Worm (Caenorhabditis elegans) whole organism, young adult: Measurements from ENCODE around the gene ZK1010.10.

Source experiments
- B0261.1 ChIP-seq: sonication (generic microtip); optimal IDR thresholded peaks from 2 replicates; lab custom pipeline; 2016; ENCODE audit warnings: mild to moderate bottlenecking, missing genetic modification characterization, moderate library complexity, missing compliant biosample characterization
- B0336.3 ChIP-seq: fragments of 200-800 bp; sonication (Bioruptor generic); IDR thresholded peaks from 2 replicates; pipeline ENCODE4 v1.3.6; 2022; ENCODE audit warnings: missing genetic modification characterization, missing compliant biosample characterization
- D2030.7 ChIP-seq: fragments of 200-800 bp; sonication (Bioruptor generic); IDR thresholded peaks from 2 replicates; pipeline ENCODE4 v1.3.6; 2022; ENCODE audit warnings: missing genetic modification reagents, missing genetic modification characterization, missing compliant biosample characterization
- F10E7.11 ChIP-seq: sonication (generic microtip); optimal IDR thresholded peaks from 2 replicates; lab custom pipeline; 2017; ENCODE audit warnings: mild to moderate bottlenecking, missing genetic modification characterization, moderate library complexity, missing compliant biosample characterization
- F23B12.7 ChIP-seq: sonication (generic microtip); optimal IDR thresholded peaks from 2 replicates; lab custom pipeline; 2017; ENCODE audit warnings: missing genetic modification characterization, mild to moderate bottlenecking, missing compliant biosample characterization, antibody characterized with exemption, moderate library complexity; ENCODE audit not compliant: insufficient read depth
- F37B4.10 ChIP-seq: fragments of 200-800 bp; sonication (Bioruptor generic); IDR thresholded peaks from 2 replicates; pipeline ENCODE4 v1.3.6; 2022; ENCODE audit warnings: missing genetic modification characterization, missing compliant biosample characterization
- F55B11.4 ChIP-seq: sonication (generic microtip); optimal IDR thresholded peaks from 2 replicates; lab custom pipeline; 2016; ENCODE audit warnings: missing compliant biosample characterization, missing genetic modification characterization, borderline replicate concordance; ENCODE audit not compliant: insufficient read depth
- F57A8.1 ChIP-seq: fragments of 200-800 bp; sonication (Bioruptor generic); optimal IDR thresholded peaks from 2 replicates; lab custom pipeline; 2018; ENCODE audit warnings: mild to moderate bottlenecking, missing genetic modification characterization, moderate library complexity, missing compliant biosample characterization
- K11D2.4 ChIP-seq: fragments of 200-800 bp; sonication (Bioruptor generic); IDR thresholded peaks from 2 replicates; pipeline ENCODE4 v1.3.6; 2022; ENCODE audit warnings: missing genetic modification reagents, missing genetic modification characterization, missing compliant biosample characterization
- T07F8.4 ChIP-seq: sonication (generic microtip); optimal IDR thresholded peaks from 2 replicates; lab custom pipeline; 2016; ENCODE audit warnings: mild to moderate bottlenecking, missing genetic modification characterization, moderate library complexity, missing compliant biosample characterization
- Y67H2A.10 ChIP-seq: fragments of 200-800 bp; sonication (Bioruptor generic); conservative IDR thresholded peaks from 2 replicates; pipeline ENCODE4 v1.3.6; 2022; ENCODE audit warnings: missing genetic modification reagents, missing genetic modification characterization, missing compliant biosample characterization
- Y79H2A.3 ChIP-seq: fragments of 200-800 bp; sonication (Bioruptor generic); conservative IDR thresholded peaks from 2 replicates; pipeline ENCODE4 v1.3.6; 2022; ENCODE audit warnings: missing genetic modification reagents, missing genetic modification characterization, missing compliant biosample characterization
- bed-1 ChIP-seq: fragments of 200-800 bp; sonication (Bioruptor generic); IDR thresholded peaks from 2 replicates; pipeline ENCODE4 v1.3.6; 2022; ENCODE audit warnings: missing genetic modification reagents, missing genetic modification characterization, missing compliant biosample characterization
- ccch-3 ChIP-seq: fragments of 200-800 bp; sonication (Bioruptor generic); optimal IDR thresholded peaks from 2 replicates; lab custom pipeline; 2018; ENCODE audit warnings: mild to moderate bottlenecking, missing genetic modification characterization, missing compliant biosample characterization
- ceh-100 ChIP-seq: fragments of 200-800 bp; sonication (Bioruptor generic); IDR thresholded peaks from 2 replicates; pipeline ENCODE4 v1.3.6; 2022; ENCODE audit warnings: missing genetic modification reagents, missing genetic modification characterization, missing compliant biosample characterization
- die-1 ChIP-seq: sonication (generic microtip); optimal IDR thresholded peaks from 2 replicates; lab custom pipeline; 2016; ENCODE audit warnings: missing genotype, mild to moderate bottlenecking, missing genetic modification characterization, missing compliant biosample characterization
- egl-18 ChIP-seq: fragments of 200-800 bp; sonication (Bioruptor generic); IDR thresholded peaks from 2 replicates; pipeline ENCODE4 v1.3.6; 2022; ENCODE audit warnings: missing genetic modification reagents, missing genetic modification characterization, missing compliant biosample characterization
- egl-44 ChIP-seq: fragments of 200-800 bp; sonication (Bioruptor generic); IDR thresholded peaks from 2 replicates; pipeline ENCODE4 v1.3.6; 2022; ENCODE audit warnings: missing genetic modification reagents, missing genetic modification characterization, missing compliant biosample characterization
- ekl-4 ChIP-seq: fragments of 200-800 bp; sonication (Bioruptor generic); IDR thresholded peaks from 2 replicates; pipeline ENCODE4 v1.3.6; 2022; ENCODE audit warnings: missing genetic modification reagents, missing genetic modification characterization, missing compliant biosample characterization
- hmg-1.2 ChIP-seq: fragments of 200-800 bp; sonication (Bioruptor generic); IDR thresholded peaks from 2 replicates; pipeline ENCODE4 v1.3.6; 2022; ENCODE audit warnings: missing genetic modification reagents, missing genetic modification characterization, missing compliant biosample characterization
- hmg-20 ChIP-seq: fragments of 200-800 bp; sonication (Bioruptor generic); IDR thresholded peaks from 2 replicates; pipeline ENCODE4 v1.3.6; 2022; ENCODE audit warnings: missing genetic modification reagents, missing genetic modification characterization, missing compliant biosample characterization
- hrde-1 ChIP-seq: sonication (generic microtip); optimal IDR thresholded peaks from 2 replicates; lab custom pipeline; 2016; ENCODE audit warnings: missing genetic modification characterization, mild to moderate bottlenecking, missing compliant biosample characterization, moderate library complexity, missing genotype, missing genetic modification reagents, borderline replicate concordance
- hsf-1 ChIP-seq: fragments of 200-800 bp; sonication (Bioruptor generic); IDR thresholded peaks from 2 replicates; pipeline ENCODE4 v1.3.6; 2022; ENCODE audit warnings: missing genetic modification reagents, missing genetic modification characterization, missing compliant biosample characterization
- let-607 ChIP-seq, 2 experiments: fragments of 200-800 bp in 1 of 2; sonication (Bioruptor generic) in 1 of 2; sonication (generic microtip) in 1 of 2; optimal IDR thresholded peaks; 2 replicates each; lab custom pipeline; 2016 to 2018; ENCODE audit warnings: mild to moderate bottlenecking in 2 of 2, missing compliant biosample characterization in 2 of 2, missing genetic modification characterization in 2 of 2, moderate library complexity in 2 of 2, missing genotype in 1 of 2
- lir-1 ChIP-seq: fragments of 200-800 bp; sonication (Bioruptor generic); conservative IDR thresholded peaks from 2 replicates; pipeline ENCODE4 v1.3.6; 2022; ENCODE audit warnings: missing genetic modification reagents, missing genetic modification characterization, missing compliant biosample characterization
- lsl-1 ChIP-seq: fragments of 200-800 bp; sonication (Bioruptor generic); optimal IDR thresholded peaks from 2 replicates; lab custom pipeline; 2018; ENCODE audit warnings: mild to moderate bottlenecking, missing genetic modification characterization, moderate library complexity, missing compliant biosample characterization
- madf-6 ChIP-seq: fragments of 200-800 bp; sonication (Bioruptor generic); IDR thresholded peaks from 2 replicates; pipeline ENCODE4 v1.3.6; 2022; ENCODE audit warnings: missing genetic modification reagents, missing genetic modification characterization, missing compliant biosample characterization
- mcd-1 ChIP-seq: fragments of 200-800 bp; sonication (Bioruptor generic); IDR thresholded peaks from 2 replicates; pipeline ENCODE4 v1.3.6; 2022; ENCODE audit warnings: missing genetic modification reagents, missing genetic modification characterization, missing compliant biosample characterization
- mes-4 ChIP-seq: sonication (generic microtip); optimal IDR thresholded peaks from 2 replicates; lab custom pipeline; 2016; ENCODE audit warnings: missing genotype, missing genetic modification characterization, missing compliant biosample characterization
- nhr-80 ChIP-seq: sonication (generic microtip); optimal IDR thresholded peaks from 2 replicates; lab custom pipeline; 2016; ENCODE audit warnings: missing genetic modification characterization, missing compliant biosample characterization
- rec-8 ChIP-seq, 2 experiments: sonication (generic microtip); optimal IDR thresholded peaks; 2 replicates each; lab custom pipeline; 2016; ENCODE audit warnings: mild to moderate bottlenecking in 2 of 2, missing genetic modification characterization in 2 of 2, missing genetic modification reagents in 2 of 2, missing genotype in 2 of 2, missing biosample characterization in 1 of 2, missing compliant biosample characterization in 1 of 2, moderate library complexity in 1 of 2
- sdz-38 ChIP-seq: sonication (generic microtip); optimal IDR thresholded peaks from 2 replicates; lab custom pipeline; 2016; ENCODE audit warnings: missing genotype, missing genetic modification characterization, missing compliant biosample characterization
- sea-2 ChIP-seq: fragments of 200-800 bp; sonication (Bioruptor generic); IDR thresholded peaks from 2 replicates; pipeline ENCODE4 v1.3.6; 2022; ENCODE audit warnings: missing genetic modification characterization, missing compliant biosample characterization
- snpc-4 ChIP-seq, 5 experiments: fragments of 150-350 bp in 1 of 5; sonication (generic microtip) in 4 of 5; optimal IDR thresholded peaks; 2 replicates each; lab custom pipeline; 2014 to 2018; ENCODE audit warnings: missing genetic modification characterization in 5 of 5, missing biosample characterization in 3 of 5, antibody characterized with exemption in 2 of 5, mild to moderate bottlenecking in 2 of 5, missing compliant biosample characterization in 2 of 5, missing genotype in 2 of 5, moderate library complexity in 2 of 5, missing genetic modification reagents in 1 of 5
- somi-1 ChIP-seq: fragments of 200-800 bp; sonication (Bioruptor generic); optimal IDR thresholded peaks from 2 replicates; lab custom pipeline; 2018; ENCODE audit warnings: mild to moderate bottlenecking, missing genetic modification characterization, missing compliant biosample characterization
- sptf-2 ChIP-seq: fragments of 200-800 bp; sonication (Bioruptor generic); optimal IDR thresholded peaks from 2 replicates; lab custom pipeline; 2018; ENCODE audit warnings: mild to moderate bottlenecking, missing genetic modification characterization, missing compliant biosample characterization
- tbp1 ChIP-seq: fragments of 200-800 bp; sonication (Bioruptor generic); optimal IDR thresholded peaks from 2 replicates; lab custom pipeline; 2018; ENCODE audit warnings: mild to moderate bottlenecking, missing genetic modification characterization, missing compliant biosample characterization
- tbx-9 ChIP-seq: sonication (generic microtip); optimal IDR thresholded peaks from 2 replicates; lab custom pipeline; 2016; ENCODE audit warnings: borderline replicate concordance, missing genetic modification characterization, inconsistent platforms, missing compliant biosample characterization
- tlf-1 ChIP-seq: fragments of 200-800 bp; sonication (Bioruptor generic); optimal IDR thresholded peaks from 2 replicates; lab custom pipeline; 2018; ENCODE audit warnings: mild to moderate bottlenecking, missing genetic modification characterization, missing compliant biosample characterization
- xnd-1 ChIP-seq: sonication (generic microtip); optimal IDR thresholded peaks from 2 replicates; lab custom pipeline; 2016; ENCODE audit warnings: missing genotype, missing genetic modification reagents, missing genetic modification characterization, missing compliant biosample characterization
- ztf-18 ChIP-seq: sonication (generic microtip); optimal IDR thresholded peaks from 2 replicates; lab custom pipeline; 2016; ENCODE audit warnings: missing genotype, mild to moderate bottlenecking, missing genetic modification characterization, missing compliant biosample characterization
- ztf-22 ChIP-seq: fragments of 200-800 bp; sonication (Bioruptor generic); optimal IDR thresholded peaks from 2 replicates; lab custom pipeline; 2018; ENCODE audit warnings: mild to moderate bottlenecking, missing genetic modification characterization, moderate library complexity, missing compliant biosample characterization
- ztf-26 ChIP-seq: sonication (generic microtip); optimal IDR thresholded peaks from 2 replicates; lab custom pipeline; 2017; ENCODE audit warnings: missing genetic modification characterization, missing compliant biosample characterization
- ztf-3 ChIP-seq: fragments of 200-800 bp; sonication (Bioruptor generic); optimal IDR thresholded peaks from 2 replicates; lab custom pipeline; 2018; ENCODE audit warnings: mild to moderate bottlenecking, missing genetic modification characterization, missing compliant biosample characterization

Gene ZK1010.10

DNA sequence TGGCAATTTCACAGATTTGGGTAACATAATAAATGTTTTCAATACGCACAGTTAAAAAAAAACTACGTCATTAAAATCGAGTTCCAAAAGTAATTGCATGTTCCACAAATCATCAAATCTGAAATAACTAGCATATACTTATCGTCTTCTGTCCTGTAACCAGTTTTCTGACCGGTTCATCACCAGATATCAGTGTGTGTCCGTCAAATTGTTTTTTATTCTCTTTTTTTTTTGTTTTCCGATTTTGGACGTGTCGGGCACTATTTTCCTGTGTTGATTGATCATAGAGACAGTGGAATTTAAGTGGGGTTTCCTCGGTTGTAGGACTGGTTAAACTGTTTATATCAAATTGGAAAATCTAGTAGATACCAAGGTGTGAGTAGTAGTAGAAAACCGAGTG, 11.7 kb downstream of the ZK1010.10 start:
- no peak for TF ChIP-seq hsf-1 (GFP tag; lab: Robert Waterston, UW)

DNA sequence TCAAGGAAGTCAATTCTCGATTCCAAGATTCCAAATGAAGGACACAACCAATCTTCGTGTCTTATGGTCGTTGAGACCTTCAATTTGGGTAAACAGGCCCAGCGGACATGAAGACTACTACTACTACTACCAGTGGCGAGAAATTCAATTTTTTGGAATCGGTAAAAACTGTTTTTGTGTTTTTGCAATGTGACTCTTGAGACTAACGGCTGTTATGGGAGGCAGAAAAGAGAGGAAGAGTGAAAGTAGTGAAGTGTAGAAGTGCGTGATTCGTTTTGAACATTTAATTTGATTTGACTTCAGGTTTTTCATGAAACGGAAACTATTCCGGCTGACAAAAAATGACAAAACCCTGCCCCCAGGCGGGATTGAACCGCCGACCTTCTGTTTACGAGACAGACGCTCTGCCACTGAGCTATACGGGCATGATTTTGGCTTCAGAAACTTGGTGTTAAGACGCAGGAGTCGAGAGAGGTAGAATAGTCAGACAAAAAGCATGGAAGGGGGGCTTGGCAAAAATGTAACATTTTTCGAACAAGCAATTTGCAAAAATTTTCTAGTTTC, 13.7 kb downstream of the ZK1010.10 start:
- no peak for TF ChIP-seq egl-44 (GFP tag; lab: Robert Waterston, UW)
- 0 out of 2 replicates have a peak, but pooled peaks have one; percentile 13 for TF ChIP-seq D2030.7 (GFP tag; lab: Robert Waterston, UW)
- no peak for TF ChIP-seq F37B4.10 (GFP tag; lab: Robert Waterston, UW)
- no peak for TF ChIP-seq xnd-1 (tag; lab: Kevin White, UChicago)
- peak; percentile 12 to 37 for TF ChIP-seq rec-8 (tag; optimal IDR thresholded peaks at IDR 0.05; lab: Kevin White, UChicago)
- no peak for TF ChIP-seq egl-18 (GFP tag; lab: Robert Waterston, UW)
- TF ChIP-seq ekl-4 (GFP tag; lab: Robert Waterston, UW) = 0 out of 2 replicates have a peak, but pooled peaks have one; percentile 24
- peak; percentile 15 for TF ChIP-seq nhr-80 (tag; lab: Kevin White, UChicago)
- TF ChIP-seq hrde-1 (tag; lab: Kevin White, UChicago) = no peak
- no peak for TF ChIP-seq Y79H2A.3 (GFP tag; lab: Robert Waterston, UW)
- peak; percentile 31; the same call in 1 of the 2 replicates for TF ChIP-seq madf-6 (GFP tag; lab: Robert Waterston, UW)
- TF ChIP-seq sea-2 (GFP tag; lab: Robert Waterston, UW) = no peak
- 0 out of 2 replicates have a peak, but pooled peaks have one; percentile 35 for TF ChIP-seq K11D2.4 (GFP tag; lab: Robert Waterston, UW)
- TF ChIP-seq F23B12.7 (tag; lab: Kevin White, UChicago) = peak; percentile 71
- peak; percentile 59 for TF ChIP-seq mcd-1 (GFP tag; lab: Robert Waterston, UW)
- peak; percentile 23 for TF ChIP-seq lsl-1 (GFP tag; lab: Kevin White, UChicago)
- TF ChIP-seq ztf-18 (tag; lab: Kevin White, UChicago) = peak; percentile 60
- peak; percentile 46 for TF ChIP-seq F10E7.11 (tag; lab: Kevin White, UChicago)
- TF ChIP-seq ceh-100 (GFP tag; lab: Robert Waterston, UW) = no peak
- TF ChIP-seq tbx-9 (tag; lab: Kevin White, UChicago) = no peak
- 0 out of 2 replicates have a peak, but pooled peaks have one; percentile 53 for TF ChIP-seq lir-1 (GFP tag; lab: Robert Waterston, UW)
- TF ChIP-seq B0261.1 (tag; lab: Kevin White, UChicago) = peak; percentile 84
- TF ChIP-seq hmg-1.2 (GFP tag; lab: Robert Waterston, UW) = peak; percentile 62
- TF ChIP-seq F55B11.4 (tag; lab: Kevin White, UChicago) = no peak
- TF ChIP-seq somi-1 (GFP tag; lab: Kevin White, UChicago) = peak; percentile 13
- TF ChIP-seq mes-4 (tag; lab: Kevin White, UChicago) = no peak
- TF ChIP-seq ccch-3 (GFP tag; lab: Kevin White, UChicago) = no peak
- no peak for TF ChIP-seq sptf-2
- TF ChIP-seq ztf-26 (tag; lab: Kevin White, UChicago) = peak; percentile 50
- TF ChIP-seq sdz-38 (tag; lab: Kevin White, UChicago) = no peak
- TF ChIP-seq tlf-1 = no peak
- TF ChIP-seq let-607 (tag; optimal IDR thresholded peaks at IDR 0.05; lab: Kevin White, UChicago) = peak in 1 of 2 experiments; percentile 48
- no peak for TF ChIP-seq T07F8.4 (tag; lab: Kevin White, UChicago)
- no peak for TF ChIP-seq bed-1 (GFP tag; lab: Robert Waterston, UW)
- TF ChIP-seq Y67H2A.10 (GFP tag; lab: Robert Waterston, UW) = 0 out of 2 replicates have a peak, but pooled peaks have one; percentile 26
- no peak for TF ChIP-seq hmg-20
- no peak for TF ChIP-seq ztf-3 (GFP tag; lab: Kevin White, UChicago)
- TF ChIP-seq tbp1 (GFP tag; lab: Kevin White, UChicago) = peak; percentile 92
- peak; percentile 41 for TF ChIP-seq snpc-4 (GFP tag; optimal IDR thresholded peaks at IDR 0.05; lab: Kevin White, UChicago)
- TF ChIP-seq snpc-4 (tag; optimal IDR thresholded peaks at IDR 0.05; lab: Kevin White, UChicago) = peak in 2 of 4 experiments; percentile 32 to 48
- no peak for TF ChIP-seq ztf-22
- TF ChIP-seq F57A8.1 = no peak
- peak; percentile 63 for TF ChIP-seq die-1 (tag; lab: Kevin White, UChicago)
- TF ChIP-seq B0336.3 (GFP tag; lab: Robert Waterston, UW) = 0 out of 2 replicates have a peak, but pooled peaks have one; percentile 34
